Fruit fly (Drosophila melanogaster) whole organism, embryonic: ENCODE measurements around the gene dachs.
A peak's percentile ranks its signal among the peaks of the same experiment; 100 is the strongest.

ENCODE experiments used
- CG10209 ChIP-seq: fragments of 200-800 bp; sonication (Bioruptor generic); optimal IDR thresholded peaks from 3 replicates; lab custom pipeline; 2017; ENCODE audit warnings: missing biosample characterization, mild to moderate bottlenecking, missing genetic modification characterization, missing genetic modification reagents
- CG10565 ChIP-seq: fragments of 200-800 bp; sonication (Bioruptor generic); optimal IDR thresholded peaks from 3 replicates; lab custom pipeline; 2016; ENCODE audit warnings: missing biosample characterization, mild to moderate bottlenecking, missing genetic modification characterization
- CG12155 ChIP-seq: fragments of 200-800 bp; sonication (Bioruptor generic); optimal IDR thresholded peaks from 3 replicates; lab custom pipeline; 2016; ENCODE audit warnings: missing biosample characterization, missing genetic modification characterization
- CG14014 ChIP-seq: fragments of 200-800 bp; sonication (Bioruptor generic); IDR thresholded peaks from 2 replicates; pipeline ENCODE4 v1.3.6; 2022; ENCODE audit warnings: missing biosample characterization, missing genetic modification characterization
- CG14860 ChIP-seq: fragments of 200-800 bp; sonication (Bioruptor generic); IDR thresholded peaks from 3 replicates; pipeline ENCODE4 v1.3.6; 2022; ENCODE audit warnings: missing biosample characterization, missing genetic modification characterization; ENCODE audit not compliant: partially characterized antibody
- CG15073 ChIP-seq: fragments of 200-800 bp; sonication (Bioruptor generic); optimal IDR thresholded peaks from 2 replicates; lab custom pipeline; 2016; ENCODE audit warnings: missing biosample characterization, missing genetic modification characterization
- CG15479 ChIP-seq: fragments of 200-800 bp; sonication (Bioruptor generic); optimal IDR thresholded peaks from 3 replicates; lab custom pipeline; 2019; ENCODE audit warnings: missing biosample characterization, mild to moderate bottlenecking, missing genetic modification characterization, moderate library complexity
- CG1602 ChIP-seq: fragments of 200-800 bp; sonication (Bioruptor generic); optimal IDR thresholded peaks from 3 replicates; lab custom pipeline; 2016; ENCODE audit warnings: missing biosample characterization, missing genetic modification characterization
- CG18011 ChIP-seq: fragments of 200-800 bp; sonication (Bioruptor generic); optimal IDR thresholded peaks from 2 replicates; lab custom pipeline; 2017; ENCODE audit warnings: missing biosample characterization, missing genetic modification characterization, mild to moderate bottlenecking, moderate library complexity, missing genotype
- CG2678 ChIP-seq: fragments of 200-800 bp; sonication (Bioruptor generic); optimal IDR thresholded peaks from 3 replicates; lab custom pipeline; 2019; ENCODE audit warnings: missing biosample characterization, mild to moderate bottlenecking, missing genetic modification characterization, moderate library complexity
- CG31365 ChIP-seq: fragments of 200-800 bp; sonication (Bioruptor generic); optimal IDR thresholded peaks from 2 replicates; lab custom pipeline; 2018; ENCODE audit warnings: missing biosample characterization, mild to moderate bottlenecking, missing genetic modification characterization
- CG3163 ChIP-seq: fragments of 200-800 bp; sonication (Bioruptor generic); optimal IDR thresholded peaks from 3 replicates; lab custom pipeline; 2016; ENCODE audit warnings: missing biosample characterization, missing genetic modification characterization
- CG4282 ChIP-seq: fragments of 200-800 bp; sonication (Bioruptor generic); optimal IDR thresholded peaks from 2 replicates; lab custom pipeline; 2016; ENCODE audit warnings: missing biosample characterization, missing genetic modification characterization
- CG4617 ChIP-seq: fragments of 200-800 bp; sonication (Bioruptor generic); optimal IDR thresholded peaks from 3 replicates; lab custom pipeline; 2016; ENCODE audit warnings: missing biosample characterization, missing genetic modification characterization, borderline replicate concordance
- CG7357 ChIP-seq: fragments of 200-800 bp; sonication (Bioruptor generic); IDR thresholded peaks from 3 replicates; pipeline ENCODE4 v1.3.6; 2022; ENCODE audit warnings: missing biosample characterization, missing genetic modification characterization
- CG7372 ChIP-seq: fragments of 200-800 bp; sonication (Bioruptor generic); IDR thresholded peaks from 2 replicates; pipeline ENCODE4 v1.3.6; 2022; ENCODE audit warnings: missing biosample characterization, missing genetic modification characterization
- CG7963 ChIP-seq: fragments of 200-800 bp; sonication (Bioruptor generic); IDR thresholded peaks from 3 replicates; pipeline ENCODE4 v1.3.6; 2022; ENCODE audit warnings: missing biosample characterization, missing genetic modification characterization; ENCODE audit not compliant: partially characterized antibody
- CG8089 ChIP-seq: fragments of 200-800 bp; sonication (Bioruptor generic); optimal IDR thresholded peaks from 3 replicates; lab custom pipeline; 2016; ENCODE audit warnings: missing biosample characterization, missing genetic modification characterization
- CG9609 ChIP-seq: fragments of 200-800 bp; sonication (Bioruptor generic); optimal IDR thresholded peaks from 3 replicates; lab custom pipeline; 2016; ENCODE audit warnings: missing biosample characterization, missing genetic modification characterization
- CG9817 ChIP-seq: fragments of 200-800 bp; sonication (Bioruptor generic); optimal IDR thresholded peaks from 2 replicates; lab custom pipeline; 2018; ENCODE audit warnings: missing biosample characterization, mild to moderate bottlenecking, missing genetic modification characterization, moderate library complexity
- Dll ChIP-seq: fragments of 200-800 bp; sonication (Bioruptor generic); IDR thresholded peaks from 4 replicates; pipeline ENCODE4 v1.3.6; 2022; ENCODE audit warnings: missing biosample characterization, missing genetic modification characterization; ENCODE audit not compliant: partially characterized antibody
- H2.0 ChIP-seq: fragments of 200-800 bp; sonication (Bioruptor generic); IDR thresholded peaks from 2 replicates; pipeline ENCODE4 v1.3.6; 2022; ENCODE audit warnings: missing biosample characterization, missing genetic modification characterization
- HLH3B ChIP-seq: fragments of 200-800 bp; sonication (Bioruptor generic); IDR thresholded peaks from 2 replicates; pipeline ENCODE4 v1.3.6; 2022; ENCODE audit warnings: missing biosample characterization, missing genetic modification characterization
- HLHmδ ChIP-seq: fragments of 200-800 bp; sonication (Bioruptor generic); optimal IDR thresholded peaks from 2 replicates; lab custom pipeline; 2018; ENCODE audit warnings: missing biosample characterization, mild to moderate bottlenecking, missing genetic modification characterization, moderate library complexity
- Hmx ChIP-seq: fragments of 200-800 bp; sonication (Bioruptor generic); optimal IDR thresholded peaks from 2 replicates; lab custom pipeline; 2016; ENCODE audit warnings: missing biosample characterization, missing genetic modification characterization
- Kr ChIP-seq: fragments of 200-800 bp; sonication (Bioruptor generic); optimal IDR thresholded peaks from 2 replicates; lab custom pipeline; 2017; ENCODE audit warnings: missing biosample characterization, mild to moderate bottlenecking, missing genetic modification characterization
- Lim3 ChIP-seq: fragments of 200-800 bp; sonication (Bioruptor generic); IDR thresholded peaks from 2 replicates; pipeline ENCODE4 v1.3.6; 2022; ENCODE audit warnings: missing biosample characterization, missing genetic modification characterization
- Lpt ChIP-seq: fragments of >200 bp; optimal IDR thresholded peaks from 2 replicates; lab custom pipeline; 2018; ENCODE audit warnings: missing biosample characterization, missing genetic modification characterization
- Med ChIP-seq: fragments of 200-800 bp; sonication (Bioruptor generic); peaks from one replicate; lab custom pipeline; 2016; ENCODE audit warnings: missing biosample characterization, missing genetic modification characterization, mild to moderate bottlenecking, inconsistent platforms, moderate library complexity
- Sin3A ChIP-seq: fragments of >200 bp; optimal IDR thresholded peaks from 2 replicates; lab custom pipeline; 2018
- Stat92E ChIP-seq, 3 experiments: fragments of >200 bp in 2 of 3; fragments of 200-800 bp in 1 of 3; sonication (Bioruptor generic) in 1 of 3; optimal IDR thresholded peaks; 2 replicates each; lab custom pipeline; 2017 to 2019; ENCODE audit warnings: missing biosample characterization in 3 of 3, missing genetic modification characterization in 3 of 3, mild to moderate bottlenecking in 1 of 3, moderate library complexity in 1 of 3
- Taf1 ChIP-seq: fragments of 200-800 bp; sonication (Bioruptor generic); IDR thresholded peaks from 2 replicates; pipeline ENCODE4 v1.3.6; 2022; ENCODE audit warnings: missing biosample characterization, missing genetic modification characterization
- Xbp1 ChIP-seq: fragments of 200-800 bp; sonication (Bioruptor generic); optimal IDR thresholded peaks from 3 replicates; lab custom pipeline; 2016; ENCODE audit warnings: missing biosample characterization, mild to moderate bottlenecking, missing genetic modification characterization
- ac ChIP-seq: fragments of 200-800 bp; sonication (Bioruptor generic); optimal IDR thresholded peaks from 3 replicates; lab custom pipeline; 2017; ENCODE audit warnings: missing biosample characterization, mild to moderate bottlenecking, missing genetic modification characterization
- al ChIP-seq: fragments of 200-800 bp; sonication (Bioruptor generic); IDR thresholded peaks from 2 replicates; pipeline ENCODE4 v1.3.6; 2022; ENCODE audit warnings: missing biosample characterization, missing genetic modification characterization
- ase ChIP-seq: fragments of 200-800 bp; sonication (Bioruptor generic); IDR thresholded peaks from 3 replicates; pipeline ENCODE4 v1.3.6; 2022; ENCODE audit warnings: missing biosample characterization, missing genetic modification characterization
- chn ChIP-seq: fragments of 200-800 bp; sonication (Bioruptor generic); optimal IDR thresholded peaks from 2 replicates; lab custom pipeline; 2016; ENCODE audit warnings: missing biosample characterization, missing genetic modification characterization
- da ChIP-seq: fragments of 200-800 bp; sonication (Bioruptor generic); optimal IDR thresholded peaks from 2 replicates; lab custom pipeline; 2016; ENCODE audit warnings: missing biosample characterization, missing genetic modification characterization
- ems ChIP-seq: fragments of 200-800 bp; sonication (Bioruptor generic); optimal IDR thresholded peaks from 3 replicates; lab custom pipeline; 2016; ENCODE audit warnings: missing biosample characterization, missing genetic modification characterization
- hth ChIP-seq: fragments of >200 bp; optimal IDR thresholded peaks from 2 replicates; lab custom pipeline; 2017; ENCODE audit warnings: inconsistent platforms
- kni ChIP-seq: fragments of 200-800 bp; sonication (Bioruptor generic); optimal IDR thresholded peaks from 3 replicates; lab custom pipeline; 2017; ENCODE audit warnings: mild to moderate bottlenecking, missing biosample characterization, missing genetic modification reagents, missing genetic modification characterization
- pho ChIP-seq: fragments of 200-800 bp; sonication (Bioruptor generic); optimal IDR thresholded peaks from 2 replicates; lab custom pipeline; 2016; ENCODE audit warnings: missing biosample characterization, missing genetic modification characterization
- sim ChIP-seq: fragments of 200-800 bp; sonication (Bioruptor generic); IDR thresholded peaks from 2 replicates; pipeline ENCODE4 v1.3.6; 2022; ENCODE audit warnings: missing biosample characterization, missing genetic modification characterization
- slou ChIP-seq: fragments of 200-800 bp; sonication (Bioruptor generic); optimal IDR thresholded peaks from 3 replicates; lab custom pipeline; 2016; ENCODE audit warnings: missing biosample characterization, missing genetic modification characterization
- sob ChIP-seq: fragments of 200-800 bp; sonication (Bioruptor generic); IDR thresholded peaks from 2 replicates; pipeline ENCODE4 v1.3.6; 2022; ENCODE audit warnings: missing biosample characterization, missing genetic modification characterization
- ssp ChIP-seq: fragments of 200-800 bp; sonication (Bioruptor generic); IDR thresholded peaks from 2 replicates; pipeline ENCODE4 v1.3.6; 2022; ENCODE audit warnings: missing biosample characterization, missing genetic modification characterization
- tio ChIP-seq: fragments of 200-800 bp; sonication (Bioruptor generic); optimal IDR thresholded peaks from 2 replicates; lab custom pipeline; 2017; ENCODE audit warnings: missing biosample characterization, missing genetic modification characterization, inconsistent platforms
- wdn ChIP-seq: fragments of 200-800 bp; sonication (Bioruptor generic); IDR thresholded peaks from 2 replicates; pipeline ENCODE4 v1.3.6; 2022; ENCODE audit warnings: missing biosample characterization, missing genetic modification characterization
- wek ChIP-seq: fragments of 200-800 bp; sonication (Bioruptor generic); optimal IDR thresholded peaks from 3 replicates; lab custom pipeline; 2018; ENCODE audit warnings: missing biosample characterization, mild to moderate bottlenecking, missing genetic modification characterization, moderate library complexity
- zen2 ChIP-seq: fragments of 200-800 bp; sonication (Bioruptor generic); IDR thresholded peaks from 3 replicates; pipeline ENCODE4 v1.3.6; 2022; ENCODE audit warnings: missing biosample characterization, missing genetic modification characterization; ENCODE audit not compliant: partially characterized antibody

Gene dachs

DNA sequence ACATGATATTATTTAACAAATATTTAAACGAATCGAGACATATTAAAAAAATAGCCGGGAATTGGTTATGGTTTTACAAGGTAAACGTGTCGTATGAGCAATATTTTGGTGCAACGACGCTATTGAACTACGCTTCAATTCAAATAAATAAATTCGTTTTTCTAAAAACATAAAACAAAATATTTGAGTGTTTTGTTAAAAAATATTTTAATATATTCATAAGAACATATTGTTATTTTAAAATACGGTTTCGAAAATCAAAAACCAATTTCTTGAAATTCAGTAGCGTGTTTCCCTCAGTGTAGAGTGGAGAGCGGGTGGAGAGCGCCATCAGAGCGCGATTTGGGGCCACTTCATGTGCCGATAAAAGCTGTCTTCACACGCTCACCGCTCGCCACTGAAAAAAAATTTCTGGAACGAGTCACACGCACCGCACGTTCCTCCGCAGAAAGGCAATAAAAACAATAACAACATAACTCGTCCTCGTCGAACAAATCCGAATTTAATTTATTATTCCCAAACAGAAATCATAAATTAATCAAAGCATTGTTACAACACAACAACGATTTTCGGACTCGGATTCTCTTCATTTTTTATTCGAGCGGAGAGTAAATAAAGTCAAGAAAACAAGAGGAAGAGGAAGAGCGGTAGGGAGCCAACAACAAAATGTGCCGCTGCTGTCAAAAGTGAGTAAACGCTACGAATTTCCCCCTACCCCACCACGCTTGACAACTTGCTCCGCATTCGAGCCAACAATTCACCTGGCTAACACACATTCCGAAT is 69.0 kb downstream of the dachs start (continued):
- TF ChIP-seq Lpt (no peak), CG10565 (GFP tag; lab: Kevin White, UChicago) (peak; percentile 51), CG8089 (GFP tag; lab: Kevin White, UChicago) (no peak), Xbp1 (GFP tag; lab: Kevin White, UChicago) (peak; percentile 90), pho (GFP tag; lab: Kevin White, UChicago) (peak; percentile 66), CG14860 (GFP tag; lab: Robert Waterston, UW) (no peak), CG9609 (peak; percentile 5), slou (peak; percentile 71), CG7963 (GFP tag; lab: Robert Waterston, UW) (no peak), al (GFP tag; lab: Robert Waterston, UW) (peak; percentile 79), CG15073 (GFP tag; lab: Kevin White, UChicago) (peak; percentile 60), ac (peak; percentile 44), sob (peak; percentile 56), CG4617 (GFP tag; lab: Kevin White, UChicago) (peak; percentile 19), da (no peak), CG2678 (tag; lab: Kevin White, UChicago) (peak; percentile 98), ems (GFP tag; lab: Kevin White, UChicago) (peak; percentile 33), Hmx (GFP tag; lab: Kevin White, UChicago) (no peak), hth (no peak), Taf1 (GFP tag; lab: Robert Waterston, UW) (peak; percentile 28; the same call in 1 of the 2 replicates), CG31365 (tag; lab: Kevin White, UChicago) (peak; percentile 0), tio (peak; percentile 95), CG3163 (GFP tag; lab: Kevin White, UChicago) (peak; percentile 76), Lim3 (GFP tag; lab: Robert Waterston, UW) (no peak), CG10209 (GFP tag; lab: Kevin White, UChicago) (peak; percentile 95), CG14014 (peak; percentile 63; the same call in 1 of the 2 replicates), sim (GFP tag; lab: Robert Waterston, UW) (peak; percentile 61; the same call in 1 of the 2 replicates), ase (GFP tag; lab: Robert Waterston, UW) (peak; percentile 68), chn (peak; percentile 9), HLHmδ (GFP tag; lab: Kevin White, UChicago) (no peak), CG4282 (GFP tag; lab: Kevin White, UChicago) (no peak), HLH3B (peak; percentile 78), ssp (GFP tag; lab: Robert Waterston, UW) (peak; percentile 69), CG15479 (GFP tag; lab: Kevin White, UChicago) (no peak), wdn (GFP tag; lab: Robert Waterston, UW) (no peak; the same call in none of the 2 replicates), H2.0 (peak; percentile 62), Med (GFP tag; lab: Kevin White, UChicago) (peak; percentile 90), CG7357 (GFP tag; lab: Robert Waterston, UW) (peak; percentile 78), Dll (no peak), zen2 (GFP tag; lab: Robert Waterston, UW) (no peak), kni (GFP tag; lab: Kevin White, UChicago) (peak; percentile 81), Kr (no peak), CG18011 (peak; percentile 66), CG9817 (peak; percentile 75), CG7372 (GFP tag; lab: Robert Waterston, UW) (peak; percentile 70), CG12155 (GFP tag; lab: Kevin White, UChicago) (peak; percentile 80), Sin3A (lab: Kevin White, UChicago) (no peak), CG1602 (peak; percentile 86), Stat92E (GFP tag; optimal IDR thresholded peaks at IDR 0.05; lab: Kevin White, UChicago) (peak in 1 of 3 experiments; percentile 51), wek (GFP tag; lab: Kevin White, UChicago) (no peak)
